Worm (Caenorhabditis elegans): ENCODE results near the gene C23H3.2.

ce11 chrII:69354-69753 is 8.2 kb downstream of the C23H3.2 start, which contains the start of gene egl-26:
- TF ChIP-seq ztf-23 (GFP tag; IDR thresholded peaks at IDR 0.05) (no peak), cog-1 (tag; optimal IDR thresholded peaks at IDR 0.05) (no peak), flt-1 (GFP tag; IDR thresholded peaks at IDR 0.05) (no peak), T22C8.4 (GFP tag; IDR thresholded peaks at IDR 0.05) (no peak), tab-1 (GFP tag; IDR thresholded peaks at IDR 0.05) (no peak), med-1 (GFP tag; optimal IDR thresholded peaks at IDR 0.05; ENCODE audit: insufficient read depth) (no peak), ref-1 (GFP tag; conservative IDR thresholded peaks at IDR 0.05) (no peak), ztf-29 (GFP tag; IDR thresholded peaks at IDR 0.05) (no peak), klf-2 (GFP tag; conservative IDR thresholded peaks at IDR 0.05) (no peak)
